Worm (Caenorhabditis elegans) whole organism, mixed stage, embryonic: ENCODE data around the gene lsm-7.

Experiments used
- M03D4.4 ChIP-seq: sonication (generic microtip); optimal IDR thresholded peaks from 2 replicates; lab custom pipeline; 2017; ENCODE audit warnings: mild to moderate bottlenecking, missing genetic modification characterization, missing compliant biosample characterization
- bed-3 ChIP-seq: fragments of 200-800 bp; sonication (Bioruptor generic); optimal IDR thresholded peaks from 3 replicates; lab custom pipeline; 2018; ENCODE audit warnings: mild to moderate bottlenecking, missing genetic modification characterization, moderate library complexity, missing compliant biosample characterization
- blmp-1 ChIP-seq: fragments of 150-350 bp; optimal IDR thresholded peaks from 2 replicates; lab custom pipeline; 2014; ENCODE audit warnings: missing biosample characterization, missing genetic modification characterization
- ceh-39 ChIP-seq: fragments of 150-350 bp; optimal IDR thresholded peaks from 2 replicates; lab custom pipeline; 2014; ENCODE audit warnings: missing biosample characterization, missing genetic modification characterization
- ceh-43 ChIP-seq: fragments of 200-800 bp; sonication (Bioruptor generic); optimal IDR thresholded peaks from 2 replicates; lab custom pipeline; 2018; ENCODE audit warnings: mild to moderate bottlenecking, missing genetic modification characterization, moderate library complexity, missing compliant biosample characterization
- ceh-83 ChIP-seq: fragments of 200-800 bp; sonication (Bioruptor generic); optimal IDR thresholded peaks from 2 replicates; lab custom pipeline; 2018; ENCODE audit warnings: mild to moderate bottlenecking, missing genetic modification characterization, missing compliant biosample characterization
- ces-1 ChIP-seq: fragments of 150-350 bp; optimal IDR thresholded peaks from 2 replicates; lab custom pipeline; 2014; ENCODE audit warnings: missing biosample characterization, missing genetic modification reagents, missing genetic modification characterization
- cnd-1 ChIP-seq: fragments of 200-800 bp; sonication (Bioruptor generic); optimal IDR thresholded peaks from 2 replicates; lab custom pipeline; 2018; ENCODE audit warnings: mild to moderate bottlenecking, missing genetic modification characterization, missing compliant biosample characterization
- drap-1 ChIP-seq: fragments of 200-800 bp; sonication (Bioruptor generic); optimal IDR thresholded peaks from 3 replicates; lab custom pipeline; 2018; ENCODE audit warnings: mild to moderate bottlenecking, missing genetic modification characterization, missing compliant biosample characterization
- elt-1 ChIP-seq: sonication (generic microtip); optimal IDR thresholded peaks from 2 replicates; lab custom pipeline; 2017; ENCODE audit warnings: missing genetic modification characterization, mild to moderate bottlenecking, missing compliant biosample characterization, antibody characterized with exemption, moderate library complexity, borderline replicate concordance; ENCODE audit not compliant: insufficient read depth
- elt-3 ChIP-seq: fragments of 150-350 bp; optimal IDR thresholded peaks from 2 replicates; lab custom pipeline; 2014; ENCODE audit warnings: missing biosample characterization, missing genetic modification characterization
- flh-1 ChIP-seq: fragments of 200-800 bp; sonication (Bioruptor generic); optimal IDR thresholded peaks from 2 replicates; lab custom pipeline; 2018; ENCODE audit warnings: mild to moderate bottlenecking, missing genetic modification characterization, moderate library complexity, missing compliant biosample characterization
- ham-2 ChIP-seq: fragments of 200-800 bp; sonication (Bioruptor generic); optimal IDR thresholded peaks from 2 replicates; lab custom pipeline; 2018; ENCODE audit warnings: mild to moderate bottlenecking, missing genetic modification characterization, missing compliant biosample characterization
- hlh-1 ChIP-seq: fragments of 150-350 bp; optimal IDR thresholded peaks from 2 replicates; lab custom pipeline; 2014; ENCODE audit warnings: missing biosample characterization, missing genetic modification reagents, missing genetic modification characterization
- lin-13 ChIP-seq: fragments of 150-350 bp; optimal IDR thresholded peaks from 2 replicates; lab custom pipeline; 2014; ENCODE audit warnings: missing biosample characterization, missing genetic modification characterization
- lin-32 ChIP-seq: fragments of 200-800 bp; sonication (Bioruptor generic); optimal IDR thresholded peaks from 2 replicates; lab custom pipeline; 2018; ENCODE audit warnings: mild to moderate bottlenecking, missing genetic modification characterization, missing compliant biosample characterization
- lsy-2 ChIP-seq: fragments of 150-350 bp; optimal IDR thresholded peaks from 2 replicates; lab custom pipeline; 2014; ENCODE audit warnings: missing biosample characterization, missing genetic modification characterization
- mab-5 ChIP-seq: fragments of 150-350 bp; optimal IDR thresholded peaks from 2 replicates; lab custom pipeline; 2014; ENCODE audit warnings: missing biosample characterization, missing genetic modification characterization
- mep-1 ChIP-seq: fragments of 150-350 bp; optimal IDR thresholded peaks from 2 replicates; lab custom pipeline; 2017; ENCODE audit warnings: missing biosample characterization, missing genetic modification reagents, missing genetic modification characterization, inconsistent platforms
- mls-2 ChIP-seq: sonication (generic microtip); optimal IDR thresholded peaks from 2 replicates; lab custom pipeline; 2016; ENCODE audit warnings: mild to moderate bottlenecking, missing genetic modification characterization, moderate library complexity, missing compliant biosample characterization
- nhr-12 ChIP-seq: fragments of 150-350 bp; optimal IDR thresholded peaks from 2 replicates; lab custom pipeline; 2014; ENCODE audit warnings: missing biosample characterization, missing genetic modification characterization
- nhr-2 ChIP-seq: fragments of 150-350 bp; optimal IDR thresholded peaks from 2 replicates; lab custom pipeline; 2014; ENCODE audit warnings: missing biosample characterization, missing genetic modification characterization
- nhr-237 ChIP-seq: fragments of 150-350 bp; optimal IDR thresholded peaks from 2 replicates; lab custom pipeline; 2014; ENCODE audit warnings: missing biosample characterization, missing genetic modification characterization
- nhr-28 ChIP-seq: fragments of 150-350 bp; optimal IDR thresholded peaks from 2 replicates; lab custom pipeline; 2014; ENCODE audit warnings: missing biosample characterization, missing genetic modification characterization
- nhr-76 ChIP-seq: sonication (generic microtip); optimal IDR thresholded peaks from 2 replicates; lab custom pipeline; 2017; ENCODE audit warnings: missing biosample characterization, missing genetic modification characterization
- pha-4 ChIP-seq: fragments of 150-350 bp; optimal IDR thresholded peaks from 2 replicates; lab custom pipeline; 2018; ENCODE audit warnings: missing biosample characterization, missing genetic modification reagents, missing genetic modification characterization
- sem-2 ChIP-seq: fragments of 200-800 bp; sonication (Bioruptor generic); optimal IDR thresholded peaks from 2 replicates; lab custom pipeline; 2018; ENCODE audit warnings: mild to moderate bottlenecking, missing genetic modification characterization, missing compliant biosample characterization
- snpc-4 ChIP-seq: fragments of 150-350 bp; optimal IDR thresholded peaks from 2 replicates; lab custom pipeline; 2014; ENCODE audit warnings: missing biosample characterization, missing genetic modification characterization
- sptf-1 ChIP-seq: sonication (generic microtip); optimal IDR thresholded peaks from 2 replicates; lab custom pipeline; 2017; ENCODE audit warnings: mild to moderate bottlenecking, missing genetic modification characterization, moderate library complexity, missing compliant biosample characterization
- tbx-8 ChIP-seq: fragments of 200-800 bp; sonication (Bioruptor generic); optimal IDR thresholded peaks from 2 replicates; lab custom pipeline; 2018; ENCODE audit warnings: mild to moderate bottlenecking, missing genetic modification characterization, moderate library complexity, missing compliant biosample characterization
- unc-120 ChIP-seq: sonication (generic microtip); optimal IDR thresholded peaks from 2 replicates; lab custom pipeline; 2017; ENCODE audit warnings: missing genetic modification characterization, missing compliant biosample characterization; ENCODE audit not compliant: poor library complexity, severe bottlenecking
- unc-39 ChIP-seq: fragments of 150-350 bp; optimal IDR thresholded peaks from 2 replicates; lab custom pipeline; 2014; ENCODE audit warnings: missing biosample characterization, missing genetic modification characterization
- unc-62 ChIP-seq: fragments of 150-350 bp; optimal IDR thresholded peaks from 2 replicates; lab custom pipeline; 2014; ENCODE audit warnings: missing biosample characterization, missing genetic modification reagents, missing genetic modification characterization
- zip-8 ChIP-seq: fragments of 150-350 bp; optimal IDR thresholded peaks from 2 replicates; lab custom pipeline; 2014; ENCODE audit warnings: missing biosample characterization, missing genetic modification characterization
- ztf-11 ChIP-seq: fragments of 150-350 bp; optimal IDR thresholded peaks from 2 replicates; lab custom pipeline; 2014; ENCODE audit warnings: missing biosample characterization, missing genetic modification characterization

lsm-7 gene

ce11 chrIV:10919770-10920169 lies 13.5 kb upstream of the lsm-7 start, which contains the start of gene rbr-2:
Gene rbr-2 (plus strand): TSS chrIV:10920070.
- TF ChIP-seq bed-3: no peak

ce11 chrIV:10933777-10934546 lies 660 bp downstream of the lsm-7 start:
- no peak for TF ChIP-seq mls-2 (tag; lab: Kevin White, UChicago)
- TF ChIP-seq nhr-237: no peak
- TF ChIP-seq pha-4 (tag; lab: Kevin White, UChicago): no peak
- no peak for TF ChIP-seq M03D4.4
- no peak for TF ChIP-seq zip-8
- no peak for TF ChIP-seq hlh-1 (tag; lab: Kevin White, UChicago)
- TF ChIP-seq sptf-1 (tag; lab: Kevin White, UChicago): no peak
- no peak for TF ChIP-seq mep-1 (tag; lab: Kevin White, UChicago)
- no peak for TF ChIP-seq blmp-1
- TF ChIP-seq mab-5 (tag; lab: Kevin White, UChicago): no peak
- no peak for TF ChIP-seq drap-1 (GFP tag; lab: Kevin White, UChicago)
- TF ChIP-seq cnd-1 (tag; lab: Kevin White, UChicago): no peak
- TF ChIP-seq lsy-2 (tag; lab: Kevin White, UChicago): no peak
- TF ChIP-seq ceh-83 (GFP tag; lab: Kevin White, UChicago): no peak
- TF ChIP-seq ceh-39 (tag; lab: Kevin White, UChicago): no peak
- TF ChIP-seq, all 35 proteins: peak for 0

ce11 chrIV:10934786-10935185 lies 1.5 kb downstream of the lsm-7 start:
- TF ChIP-seq lin-32 (GFP tag; lab: Kevin White, UChicago) (no peak), ceh-39 (tag; lab: Kevin White, UChicago) (no peak), blmp-1 (no peak), zip-8 (no peak), drap-1 (GFP tag; lab: Kevin White, UChicago) (no peak), elt-1 (no peak)
- TF ChIP-seq, all 35 proteins: peak for 0

- no peak for TF ChIP-seq nhr-28 (tag; lab: Kevin White, UChicago)
- peak; percentile 6 for TF ChIP-seq sptf-1 (tag; lab: Kevin White, UChicago)
- peak; percentile 73 for TF ChIP-seq unc-120
- TF ChIP-seq nhr-2: peak; percentile 40
- peak; percentile 47 for TF ChIP-seq ces-1 (GFP tag; lab: Kevin White, UChicago)
- peak; percentile 75 for TF ChIP-seq hlh-1 (tag; lab: Kevin White, UChicago)
- TF ChIP-seq mls-2 (tag; lab: Kevin White, UChicago): peak; percentile 12
- TF ChIP-seq ceh-43 (GFP tag; lab: Kevin White, UChicago): no peak
- peak; percentile 95 for TF ChIP-seq unc-62 (GFP tag; lab: Kevin White, UChicago)
- TF ChIP-seq nhr-76 (tag; lab: Kevin White, UChicago): no peak
- TF ChIP-seq lsy-2 (tag; lab: Kevin White, UChicago): peak; percentile 40
- peak; percentile 27 for TF ChIP-seq cnd-1 (tag; lab: Kevin White, UChicago)
These were observed 2.0 kb downstream of the lsm-7 start for ce11 chrIV:10935336-10935735.

ce11 chrIV:10935853-10936491 lies 2.7 kb downstream of the lsm-7 start, which contains the start of gene lgg-2:
Gene lgg-2 (minus strand): TSS chrIV:10935903.
- TF ChIP-seq ces-1 (GFP tag; lab: Kevin White, UChicago) (peak; percentile 70), flh-1 (GFP tag; lab: Kevin White, UChicago) (no peak), ceh-83 (GFP tag; lab: Kevin White, UChicago) (no peak), M03D4.4 (no peak), cnd-1 (tag; lab: Kevin White, UChicago) (peak; percentile 50), mab-5 (tag; lab: Kevin White, UChicago) (no peak), lin-32 (GFP tag; lab: Kevin White, UChicago) (peak; percentile 27), elt-1 (peak; percentile 21), nhr-2 (no peak), nhr-237 (peak; percentile 55), sem-2 (no peak), hlh-1 (tag; lab: Kevin White, UChicago) (peak; percentile 85), pha-4 (tag; lab: Kevin White, UChicago) (peak; percentile 45), sptf-1 (tag; lab: Kevin White, UChicago) (no peak), lin-13 (tag; lab: Kevin White, UChicago) (no peak), ceh-43 (GFP tag; lab: Kevin White, UChicago) (no peak), snpc-4 (tag; lab: Kevin White, UChicago) (no peak), unc-62 (GFP tag; lab: Kevin White, UChicago) (peak; percentile 86), lsy-2 (tag; lab: Kevin White, UChicago) (peak; percentile 46), nhr-12 (tag; lab: Kevin White, UChicago) (peak; percentile 53), mls-2 (tag; lab: Kevin White, UChicago) (peak; percentile 35), ceh-39 (tag; lab: Kevin White, UChicago) (peak; percentile 82), bed-3 (no peak), zip-8 (no peak), nhr-76 (tag; lab: Kevin White, UChicago) (no peak), elt-3 (tag; lab: Kevin White, UChicago) (no peak), ztf-11 (tag; lab: Kevin White, UChicago) (peak; percentile 49), nhr-28 (tag; lab: Kevin White, UChicago) (no peak), mep-1 (tag; lab: Kevin White, UChicago) (peak; percentile 68), unc-39 (no peak), ham-2 (GFP tag; lab: Kevin White, UChicago) (peak; percentile 76), blmp-1 (peak; percentile 45), unc-120 (peak; percentile 74), drap-1 (GFP tag; lab: Kevin White, UChicago) (peak; percentile 20), tbx-8 (no peak)
- TF ChIP-seq, all 35 proteins: peak for 18
